Worm (Caenorhabditis elegans) whole organism, L1 larva: ENCODE data around the gene T23B12.6.
A peak's percentile ranks its signal among the peaks of the same experiment; 100 is the strongest.

Source experiments
- C04F5.9 ChIP-seq: sonication (generic microtip); optimal IDR thresholded peaks from 2 replicates; lab custom pipeline; 2016; ENCODE audit warnings: missing genetic modification characterization, missing compliant biosample characterization
- C16A3.4 ChIP-seq: fragments of 150-350 bp; optimal IDR thresholded peaks from 2 replicates; lab custom pipeline; 2014; ENCODE audit warnings: missing biosample characterization, missing genetic modification characterization
- C34B4.2 ChIP-seq: sonication (generic microtip); optimal IDR thresholded peaks from 2 replicates; lab custom pipeline; 2017; ENCODE audit warnings: mild to moderate bottlenecking, missing genetic modification characterization, missing compliant biosample characterization
- Y116A8C.19 ChIP-seq: sonication (generic microtip); optimal IDR thresholded peaks from 2 replicates; lab custom pipeline; 2016; ENCODE audit warnings: missing compliant biosample characterization, missing genetic modification characterization, borderline replicate concordance
- aha-1 ChIP-seq: fragments of 150-350 bp; optimal IDR thresholded peaks from 2 replicates; lab custom pipeline; 2014; ENCODE audit warnings: missing biosample characterization, missing genetic modification characterization
- ceh-82 ChIP-seq, 3 experiments: fragments of 150-350 bp in 1 of 3; sonication (generic microtip) in 2 of 3; optimal IDR thresholded peaks; 2 replicates each; lab custom pipeline; 2014 to 2017; ENCODE audit warnings: missing biosample characterization in 3 of 3, missing genetic modification characterization in 3 of 3
- ceh-90 ChIP-seq: sonication (generic microtip); optimal IDR thresholded peaks from 2 replicates; lab custom pipeline; 2016; ENCODE audit warnings: missing genetic modification characterization, missing compliant biosample characterization
- dpl-1 ChIP-seq, 3 experiments: fragments of 150-350 bp in 2 of 3; sonication (generic microtip) in 1 of 3; optimal IDR thresholded peaks; 2 replicates each; lab custom pipeline; 2014 to 2017; ENCODE audit warnings: missing biosample characterization in 3 of 3, missing genetic modification characterization in 3 of 3, missing genetic modification reagents in 3 of 3
- dsc-1 ChIP-seq: sonication (generic microtip); optimal IDR thresholded peaks from 2 replicates; lab custom pipeline; 2016; ENCODE audit warnings: mild to moderate bottlenecking, missing genetic modification characterization, missing compliant biosample characterization
- efl-1 ChIP-seq, 4 experiments: fragments of 150-350 bp; optimal IDR thresholded peaks in 3 of 4; peaks in 1 of 4; 1 replicate in 1 of 4; 2 replicates in 3 of 4; lab custom pipeline; 2014; ENCODE audit warnings: missing biosample characterization in 2 of 4, missing genetic modification characterization in 2 of 4, missing genetic modification reagents in 2 of 4
- egl-13 ChIP-seq: sonication (generic microtip); optimal IDR thresholded peaks from 2 replicates; lab custom pipeline; 2016; ENCODE audit warnings: missing genotype, missing genetic modification reagents, missing genetic modification characterization, missing compliant biosample characterization
- egl-27 ChIP-seq, 2 experiments: fragments of 150-350 bp in 1 of 2; sonication (generic microtip); optimal IDR thresholded peaks; 3 replicates each; lab custom pipeline; 2017 to 2018; ENCODE audit warnings: missing biosample characterization in 2 of 2, missing genetic modification characterization in 2 of 2, missing genetic modification reagents in 2 of 2
- elt-2 ChIP-seq: sonication (generic microtip); optimal IDR thresholded peaks from 2 replicates; lab custom pipeline; 2016; ENCODE audit warnings: missing genetic modification characterization, mild to moderate bottlenecking, inconsistent platforms, missing compliant biosample characterization, missing genetic modification reagents
- fkh-4 ChIP-seq: sonication (generic microtip); optimal IDR thresholded peaks from 2 replicates; lab custom pipeline; 2016; ENCODE audit warnings: missing compliant biosample characterization, missing genetic modification characterization, borderline replicate concordance
- fkh-8 ChIP-seq: sonication (generic microtip); optimal IDR thresholded peaks from 2 replicates; lab custom pipeline; 2016; ENCODE audit warnings: mild to moderate bottlenecking, missing genetic modification characterization, missing compliant biosample characterization
- fos-1 ChIP-seq: fragments of 150-350 bp; optimal IDR thresholded peaks from 2 replicates; lab custom pipeline; 2014; ENCODE audit warnings: missing biosample characterization, missing genetic modification characterization
- grh-1 ChIP-seq: fragments of 200-800 bp; sonication (Bioruptor generic); IDR thresholded peaks from 2 replicates; pipeline ENCODE4 v1.3.6; 2022; ENCODE audit warnings: missing genetic modification reagents, missing genetic modification characterization, missing compliant biosample characterization
- hlh-4 ChIP-seq: sonication (generic microtip); optimal IDR thresholded peaks from 2 replicates; lab custom pipeline; 2016; ENCODE audit warnings: mild to moderate bottlenecking, missing genetic modification characterization, missing compliant biosample characterization
- isw-1 ChIP-seq: fragments of 200-800 bp; sonication (Bioruptor generic); IDR thresholded peaks from 2 replicates; pipeline ENCODE4 v1.3.6; 2022; ENCODE audit warnings: missing genetic modification characterization, missing compliant biosample characterization
- lin-14 ChIP-seq: fragments of 200-800 bp; sonication (Bioruptor generic); optimal IDR thresholded peaks from 2 replicates; lab custom pipeline; 2018; ENCODE audit warnings: mild to moderate bottlenecking, missing genetic modification characterization, moderate library complexity, missing compliant biosample characterization
- lin-35 ChIP-seq, 2 experiments: fragments of 150-350 bp; optimal IDR thresholded peaks; 2 replicates each; lab custom pipeline; 2014; ENCODE audit warnings: missing biosample characterization in 2 of 2, missing genetic modification characterization in 2 of 2, missing genetic modification reagents in 2 of 2
- lin-39 ChIP-seq: fragments of 150-350 bp; optimal IDR thresholded peaks from 2 replicates; lab custom pipeline; 2014; ENCODE audit warnings: missing biosample characterization, missing genetic modification reagents, missing genetic modification characterization
- lir-3 ChIP-seq: sonication (generic microtip); optimal IDR thresholded peaks from 2 replicates; lab custom pipeline; 2016; ENCODE audit warnings: mild to moderate bottlenecking, missing genetic modification characterization, moderate library complexity, missing compliant biosample characterization; ENCODE audit not compliant: poor library complexity
- lsy-2 ChIP-seq, 2 experiments: fragments of 150-350 bp; optimal IDR thresholded peaks; 2 replicates each; lab custom pipeline; 2014; ENCODE audit warnings: missing biosample characterization in 2 of 2, missing genetic modification characterization in 2 of 2
- mdl-1 ChIP-seq, 2 experiments: fragments of 150-350 bp; optimal IDR thresholded peaks; 2 replicates each; lab custom pipeline; 2014 to 2017; ENCODE audit warnings: missing biosample characterization in 2 of 2, missing genetic modification characterization in 2 of 2, inconsistent platforms in 1 of 2
- mef-2 ChIP-seq: fragments of 150-350 bp; optimal IDR thresholded peaks from 2 replicates; lab custom pipeline; 2014; ENCODE audit warnings: missing biosample characterization, missing genetic modification characterization
- nhr-19 ChIP-seq: fragments of 200-800 bp; sonication (Bioruptor generic); conservative IDR thresholded peaks from 2 replicates; pipeline ENCODE4 v1.3.6; 2022; ENCODE audit warnings: missing genetic modification characterization, missing compliant biosample characterization
- nhr-20 ChIP-seq: sonication (generic microtip); optimal IDR thresholded peaks from 2 replicates; lab custom pipeline; 2016; ENCODE audit warnings: mild to moderate bottlenecking, missing genetic modification characterization, missing compliant biosample characterization
- nhr-237 ChIP-seq: fragments of 150-350 bp; optimal IDR thresholded peaks from 2 replicates; lab custom pipeline; 2014; ENCODE audit warnings: missing biosample characterization, missing genetic modification characterization
- nhr-28 ChIP-seq: fragments of 150-350 bp; optimal IDR thresholded peaks from 2 replicates; lab custom pipeline; 2014; ENCODE audit warnings: missing biosample characterization, missing genetic modification characterization
- nhr-71 ChIP-seq: sonication (generic microtip); optimal IDR thresholded peaks from 2 replicates; lab custom pipeline; 2016; ENCODE audit warnings: mild to moderate bottlenecking, missing genetic modification characterization, moderate library complexity, missing compliant biosample characterization
- nhr-76 ChIP-seq: sonication (generic microtip); optimal IDR thresholded peaks from 2 replicates; lab custom pipeline; 2017; ENCODE audit warnings: missing biosample characterization, missing genetic modification characterization
- nhr-77 ChIP-seq: fragments of 150-350 bp; optimal IDR thresholded peaks from 2 replicates; lab custom pipeline; 2014; ENCODE audit warnings: missing biosample characterization, missing genetic modification characterization
- nhr-90 ChIP-seq: sonication (generic microtip); optimal IDR thresholded peaks from 2 replicates; lab custom pipeline; 2016; ENCODE audit warnings: mild to moderate bottlenecking, missing genetic modification characterization, missing compliant biosample characterization; ENCODE audit not compliant: poor library complexity
- pax-3 ChIP-seq: fragments of 200-800 bp; sonication (Bioruptor generic); optimal IDR thresholded peaks from 2 replicates; lab custom pipeline; 2018; ENCODE audit warnings: mild to moderate bottlenecking, missing genetic modification characterization, moderate library complexity, missing compliant biosample characterization
- pqm-1 ChIP-seq: sonication (generic microtip); optimal IDR thresholded peaks from 3 replicates; lab custom pipeline; 2017; ENCODE audit warnings: missing biosample characterization, missing genetic modification characterization
- rnt-1 ChIP-seq: sonication (generic microtip); optimal IDR thresholded peaks from 2 replicates; lab custom pipeline; 2016; ENCODE audit warnings: mild to moderate bottlenecking, missing genetic modification characterization, moderate library complexity, missing compliant biosample characterization
- snu-23 ChIP-seq: sonication (generic microtip); optimal IDR thresholded peaks from 2 replicates; lab custom pipeline; 2016; ENCODE audit warnings: missing genetic modification characterization, missing compliant biosample characterization
- sox-4 ChIP-seq: sonication (generic microtip); optimal IDR thresholded peaks from 2 replicates; lab custom pipeline; 2016; ENCODE audit warnings: missing genetic modification characterization, missing compliant biosample characterization
- sup-37 ChIP-seq: fragments of 200-800 bp; sonication (Bioruptor generic); optimal IDR thresholded peaks from 2 replicates; lab custom pipeline; 2018; ENCODE audit warnings: mild to moderate bottlenecking, missing genetic modification characterization, missing compliant biosample characterization
- unc-30 ChIP-seq: sonication (generic microtip); optimal IDR thresholded peaks from 2 replicates; lab custom pipeline; 2017; ENCODE audit warnings: missing biosample characterization, missing genetic modification characterization
- unc-62 ChIP-seq: fragments of 150-350 bp; optimal IDR thresholded peaks from 2 replicates; lab custom pipeline; 2014; ENCODE audit warnings: missing biosample characterization, missing genetic modification reagents, missing genetic modification characterization
- unc-98 ChIP-seq: fragments of 200-800 bp; sonication (Bioruptor generic); IDR thresholded peaks from 2 replicates; pipeline ENCODE4 v1.3.6; 2022; ENCODE audit warnings: missing genetic modification characterization, missing compliant biosample characterization
- vab-15 ChIP-seq: sonication (generic microtip); optimal IDR thresholded peaks from 2 replicates; lab custom pipeline; 2017; ENCODE audit warnings: missing genotype, mild to moderate bottlenecking, missing genetic modification characterization, missing compliant biosample characterization
- zag-1 ChIP-seq: fragments of 150-350 bp; optimal IDR thresholded peaks from 2 replicates; lab custom pipeline; 2014; ENCODE audit warnings: missing biosample characterization, missing genetic modification characterization
- zip-4 ChIP-seq: fragments of 200-800 bp; sonication (Bioruptor generic); optimal IDR thresholded peaks from 2 replicates; lab custom pipeline; 2018; ENCODE audit warnings: mild to moderate bottlenecking, missing genetic modification characterization, moderate library complexity, missing compliant biosample characterization

The T23B12.6 gene

DNA sequence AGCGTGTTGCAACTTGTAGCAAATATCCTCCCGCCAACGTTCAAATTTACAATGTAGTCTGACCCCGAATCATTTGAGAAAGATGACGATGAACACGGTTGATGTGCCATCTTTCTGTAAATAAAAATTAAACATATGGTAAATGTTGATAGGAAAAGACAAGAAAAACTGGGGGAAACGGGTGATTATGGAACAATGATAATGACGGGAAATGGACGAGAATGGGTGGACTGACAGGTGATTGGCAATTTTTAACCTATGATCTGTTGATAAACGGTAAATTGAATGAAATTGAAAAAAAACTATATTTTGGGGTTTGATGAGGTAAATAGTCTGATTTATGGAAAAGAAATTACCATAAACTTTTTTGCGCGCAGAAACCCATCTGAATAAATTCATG is at the start of gene T23B12.6:
Gene T23B12.6, minus strand, starts transcription at position 114 of the 400 bp plus-strand sequence.
- peak; percentile 25 for TF ChIP-seq elt-2 (tag; lab: Kevin White, UChicago)
- no peak for TF ChIP-seq fos-1 (tag; lab: Kevin White, UChicago)
- no peak for TF ChIP-seq sox-4 (tag; lab: Kevin White, UChicago)
- TF ChIP-seq C34B4.2 (tag; lab: Kevin White, UChicago), result no peak

DNA sequence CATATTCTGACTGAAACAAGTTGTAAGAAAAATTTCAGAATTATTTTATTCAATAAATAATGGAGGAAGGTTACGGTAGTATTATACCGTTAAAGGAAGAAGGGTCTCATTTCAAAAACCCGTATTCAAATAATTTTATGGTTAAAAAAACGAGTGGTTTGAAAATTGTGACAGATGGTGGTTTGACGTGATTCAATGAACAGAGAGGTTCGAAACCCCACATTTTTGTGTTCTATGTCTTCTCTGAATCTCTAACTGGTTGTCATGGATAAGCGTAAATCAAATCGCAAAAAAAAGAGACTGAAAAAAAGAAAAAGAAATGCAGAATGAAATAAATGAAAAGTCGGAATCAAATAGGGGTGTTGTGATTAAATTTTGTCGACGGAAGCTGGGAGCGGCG is 47.1 kb upstream of the T23B12.6 start, which contains the start of gene ZK994.6:
Gene ZK994.6, minus strand, starts transcription at position 101 of the 400 bp plus-strand sequence.
- TF ChIP-seq fkh-8 (tag; lab: Kevin White, UChicago), result peak; percentile 41
- no peak for TF ChIP-seq egl-13
- TF ChIP-seq snu-23 (GFP tag; lab: Kevin White, UChicago), result no peak
- TF ChIP-seq efl-1 (optimal IDR thresholded peaks at IDR 0.05; lab: Kevin White, UChicago), result no peak
- peak in 1 of 2 experiments; percentile 5 for TF ChIP-seq efl-1 (GFP tag; optimal IDR thresholded peaks at IDR 0.05 in 1 of 2; lab: Kevin White, UChicago)
- TF ChIP-seq lin-35 (GFP tag; optimal IDR thresholded peaks at IDR 0.05; lab: Kevin White, UChicago), result no peak
- TF ChIP-seq zip-4 (GFP tag; lab: Kevin White, UChicago), result no peak
- no peak for TF ChIP-seq nhr-71 (tag; lab: Kevin White, UChicago)
- TF ChIP-seq pax-3 (tag; lab: Kevin White, UChicago), result no peak
- TF ChIP-seq ceh-90 (tag; lab: Kevin White, UChicago), result no peak
- TF ChIP-seq nhr-28 (tag; lab: Kevin White, UChicago), result no peak
- no peak for TF ChIP-seq unc-98 (GFP tag; lab: Robert Waterston, UW)

DNA sequence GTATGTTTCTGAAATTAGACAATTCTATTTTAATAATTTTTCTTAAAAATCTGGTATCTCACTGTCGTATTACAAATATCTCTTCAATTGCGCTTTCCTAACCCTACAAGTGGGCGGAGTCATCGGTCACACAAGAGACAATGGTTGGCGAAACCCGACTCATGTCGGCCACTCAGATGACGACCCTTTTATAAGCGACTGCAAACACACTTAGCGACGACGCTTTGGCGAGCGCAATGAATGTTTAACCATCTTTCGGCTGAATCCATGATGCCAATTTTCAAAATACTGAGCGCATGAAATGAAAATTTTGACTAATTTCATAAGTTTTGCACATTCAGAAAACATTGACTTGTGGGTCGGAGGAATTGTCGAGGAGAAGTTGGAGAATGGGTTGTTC is 40.1 kb upstream of the T23B12.6 start:
- TF ChIP-seq nhr-77 (tag; lab: Kevin White, UChicago) (peak; percentile 64), lin-35 (GFP tag; optimal IDR thresholded peaks at IDR 0.05; lab: Kevin White, UChicago) (peak; percentile 70 to 83), lin-14 (GFP tag; lab: Kevin White, UChicago) (peak; percentile 85), nhr-20 (tag; lab: Kevin White, UChicago) (peak; percentile 93), elt-2 (tag; lab: Kevin White, UChicago) (peak; percentile 92), hlh-4 (tag; lab: Kevin White, UChicago) (peak; percentile 25), nhr-76 (peak; percentile 95), sup-37 (GFP tag; lab: Kevin White, UChicago) (peak; percentile 89), grh-1 (GFP tag; lab: Robert Waterston, UW) (peak; percentile 89), aha-1 (tag; lab: Kevin White, UChicago) (peak; percentile 68), dpl-1 (GFP tag; optimal IDR thresholded peaks at IDR 0.05; lab: Kevin White, UChicago) (peak; percentile 39 to 74 (median 72)), zip-4 (GFP tag; lab: Kevin White, UChicago) (peak; percentile 86), nhr-90 (peak; percentile 97), vab-15 (tag; lab: Kevin White, UChicago) (peak; percentile 62), isw-1 (GFP tag; lab: Robert Waterston, UW) (peak; percentile 70), mdl-1 (tag; optimal IDR thresholded peaks at IDR 0.05; lab: Kevin White, UChicago) (peak; percentile 24 to 81), Y116A8C.19 (tag; lab: Kevin White, UChicago) (peak; percentile 35), nhr-237 (tag; lab: Kevin White, UChicago) (peak; percentile 12), egl-27 (tag; optimal IDR thresholded peaks at IDR 0.05; lab: Kevin White, UChicago) (peak in 1 of 2 experiments; percentile 34), rnt-1 (peak; percentile 97), dsc-1 (tag; lab: Kevin White, UChicago) (peak; percentile 95), fkh-4 (tag; lab: Kevin White, UChicago) (peak; percentile 66), lsy-2 (tag; optimal IDR thresholded peaks at IDR 0.05; lab: Kevin White, UChicago) (peak; percentile 68 to 88), unc-30 (tag; lab: Kevin White, UChicago) (peak; percentile 31), C16A3.4 (tag; lab: Kevin White, UChicago) (peak; percentile 89), sox-4 (tag; lab: Kevin White, UChicago) (peak; percentile 90), C04F5.9 (peak; percentile 68), zag-1 (no peak), nhr-28 (tag; lab: Kevin White, UChicago) (no peak), mef-2 (tag; lab: Kevin White, UChicago) (peak; percentile 79), nhr-19 (GFP tag; lab: Robert Waterston, UW) (peak; percentile 95), lin-39 (tag; lab: Kevin White, UChicago) (peak; percentile 90), lir-3 (tag; lab: Kevin White, UChicago) (peak; percentile 87), snu-23 (GFP tag; lab: Kevin White, UChicago) (peak; percentile 96), unc-62 (GFP tag; lab: Kevin White, UChicago) (peak; percentile 67), ceh-82 (tag; optimal IDR thresholded peaks at IDR 0.05; lab: Kevin White, UChicago) (peak; percentile 89 to 98 (median 96)), pqm-1 (tag; lab: Kevin White, UChicago) (no peak)
